Worm (Caenorhabditis elegans) whole organism, L3 larva: Measurements from ENCODE around the gene F14D7.8.
A peak's percentile ranks its signal among the peaks of the same experiment; 100 is the strongest.

Source experiments
- R02D3.7 ChIP-seq: fragments of 150-350 bp; optimal IDR thresholded peaks from 2 replicates; lab custom pipeline; 2014; ENCODE audit warnings: missing biosample characterization, missing genetic modification characterization
- aly-2 ChIP-seq: fragments of 150-350 bp; optimal IDR thresholded peaks from 2 replicates; lab custom pipeline; 2014; ENCODE audit warnings: missing biosample characterization, missing genetic modification characterization
- ama-1 ChIP-seq: fragments of 150-350 bp; optimal IDR thresholded peaks from 2 replicates; lab custom pipeline; 2018
- ceh-16 ChIP-seq: sonication (generic microtip); optimal IDR thresholded peaks from 2 replicates; lab custom pipeline; 2017; ENCODE audit warnings: missing biosample characterization, missing genetic modification characterization
- ceh-9 ChIP-seq: sonication (generic microtip); optimal IDR thresholded peaks from 2 replicates; lab custom pipeline; 2018; ENCODE audit warnings: missing biosample characterization, missing genetic modification characterization
- egl-27 ChIP-seq: sonication (generic microtip); optimal IDR thresholded peaks from 4 replicates; lab custom pipeline; 2017; ENCODE audit warnings: missing biosample characterization, missing genetic modification reagents, missing genetic modification characterization
- egl-5 ChIP-seq: fragments of 150-350 bp; optimal IDR thresholded peaks from 2 replicates; lab custom pipeline; 2017; ENCODE audit warnings: missing biosample characterization, missing genetic modification reagents, missing genetic modification characterization, inconsistent platforms
- elt-2 ChIP-seq: sonication (generic microtip); optimal IDR thresholded peaks from 2 replicates; lab custom pipeline; 2016; ENCODE audit warnings: missing genetic modification reagents, mild to moderate bottlenecking, missing genetic modification characterization, missing compliant biosample characterization
- elt-3 ChIP-seq, 3 experiments: fragments of 150-350 bp in 1 of 3; sonication (generic microtip) in 2 of 3; optimal IDR thresholded peaks; 2 replicates in 2 of 3; 4 replicates in 1 of 3; lab custom pipeline; 2014 to 2017; ENCODE audit warnings: missing biosample characterization in 3 of 3, missing genetic modification characterization in 3 of 3
- eor-1 ChIP-seq, 2 experiments: fragments of 150-350 bp; optimal IDR thresholded peaks; 2 replicates each; lab custom pipeline; 2014 to 2018; ENCODE audit warnings: missing biosample characterization in 2 of 2, missing genetic modification characterization in 2 of 2
- fkh-10 ChIP-seq: sonication (generic microtip); optimal IDR thresholded peaks from 2 replicates; lab custom pipeline; 2017; ENCODE audit warnings: missing biosample characterization, missing genetic modification reagents, missing genetic modification characterization
- fos-1 ChIP-seq: fragments of 150-350 bp; optimal IDR thresholded peaks from 2 replicates; lab custom pipeline; 2014; ENCODE audit warnings: missing biosample characterization, missing genetic modification characterization
- hmg-11 ChIP-seq: sonication (generic microtip); optimal IDR thresholded peaks from 2 replicates; lab custom pipeline; 2016; ENCODE audit warnings: missing genetic modification characterization, missing compliant biosample characterization
- jun-1 ChIP-seq: fragments of 150-350 bp; optimal IDR thresholded peaks from 2 replicates; lab custom pipeline; 2014; ENCODE audit warnings: missing biosample characterization, missing genetic modification reagents, missing genetic modification characterization
- lin-15B ChIP-seq: fragments of 150-350 bp; optimal IDR thresholded peaks from 2 replicates; lab custom pipeline; 2014; ENCODE audit warnings: missing biosample characterization, missing genetic modification characterization
- lin-39 ChIP-seq: fragments of 150-350 bp; optimal IDR thresholded peaks from 2 replicates; lab custom pipeline; 2018; ENCODE audit warnings: missing biosample characterization, missing genetic modification reagents, missing genetic modification characterization
- lsy-12 ChIP-seq: sonication (generic microtip); optimal IDR thresholded peaks from 2 replicates; lab custom pipeline; 2016; ENCODE audit warnings: mild to moderate bottlenecking, missing genetic modification characterization, missing compliant biosample characterization
- mdl-1 ChIP-seq: fragments of 150-350 bp; optimal IDR thresholded peaks from 2 replicates; lab custom pipeline; 2014; ENCODE audit warnings: missing biosample characterization, missing genetic modification characterization
- mml-1 ChIP-seq: fragments of 150-350 bp; sonication (generic microtip); optimal IDR thresholded peaks from 3 replicates; lab custom pipeline; 2014; ENCODE audit warnings: missing biosample characterization, missing genetic modification characterization
- nfya-1 ChIP-seq: sonication (generic microtip); optimal IDR thresholded peaks from 2 replicates; lab custom pipeline; 2017; ENCODE audit warnings: missing genetic modification characterization, mild to moderate bottlenecking, missing compliant biosample characterization, antibody characterized with exemption, moderate library complexity; ENCODE audit not compliant: insufficient read depth
- nhr-12 ChIP-seq: fragments of 150-350 bp; optimal IDR thresholded peaks from 2 replicates; lab custom pipeline; 2014; ENCODE audit warnings: missing biosample characterization, missing genetic modification characterization
- nhr-23 ChIP-seq: fragments of 150-350 bp; optimal IDR thresholded peaks from 2 replicates; lab custom pipeline; 2014; ENCODE audit warnings: missing biosample characterization, missing genetic modification reagents, missing genetic modification characterization
- nhr-237 ChIP-seq: fragments of 150-350 bp; optimal IDR thresholded peaks from 2 replicates; lab custom pipeline; 2014; ENCODE audit warnings: missing biosample characterization, missing genetic modification characterization
- nhr-25 ChIP-seq: sonication (generic microtip); optimal IDR thresholded peaks from 2 replicates; lab custom pipeline; 2017; ENCODE audit warnings: missing biosample characterization, missing genetic modification characterization
- nhr-28 ChIP-seq: fragments of 150-350 bp; optimal IDR thresholded peaks from 2 replicates; lab custom pipeline; 2014; ENCODE audit warnings: missing biosample characterization, missing genetic modification characterization
- nhr-43 ChIP-seq: sonication (generic microtip); optimal IDR thresholded peaks from 2 replicates; lab custom pipeline; 2016; ENCODE audit warnings: mild to moderate bottlenecking, missing genetic modification characterization, missing compliant biosample characterization; ENCODE audit not compliant: poor library complexity, severe bottlenecking
- nhr-67 ChIP-seq: fragments of 150-350 bp; optimal IDR thresholded peaks from 2 replicates; lab custom pipeline; 2014; ENCODE audit warnings: missing biosample characterization, missing genetic modification characterization
- nhr-76 ChIP-seq: fragments of 150-350 bp; sonication (generic microtip); optimal IDR thresholded peaks from 5 replicates; lab custom pipeline; 2014; ENCODE audit warnings: missing biosample characterization, missing genetic modification characterization
- nhr-77 ChIP-seq: fragments of 150-350 bp; optimal IDR thresholded peaks from 2 replicates; lab custom pipeline; 2014; ENCODE audit warnings: missing biosample characterization, missing genetic modification characterization
- pha-4 ChIP-seq: fragments of 150-350 bp; optimal IDR thresholded peaks from 2 replicates; lab custom pipeline; 2014; ENCODE audit warnings: missing biosample characterization, missing genetic modification reagents, missing genetic modification characterization
- pqm-1 ChIP-seq: fragments of 150-350 bp; optimal IDR thresholded peaks from 2 replicates; lab custom pipeline; 2017; ENCODE audit warnings: missing biosample characterization, missing genetic modification characterization, inconsistent platforms
- skn-1 ChIP-seq: fragments of 150-350 bp; optimal IDR thresholded peaks from 2 replicates; lab custom pipeline; 2014; ENCODE audit warnings: missing biosample characterization, missing genetic modification characterization
- snpc-4 ChIP-seq: fragments of 150-350 bp; optimal IDR thresholded peaks from 2 replicates; lab custom pipeline; 2014; ENCODE audit warnings: missing biosample characterization, missing genetic modification characterization
- tbx-2 ChIP-seq: sonication (generic microtip); optimal IDR thresholded peaks from 2 replicates; lab custom pipeline; 2016; ENCODE audit warnings: mild to moderate bottlenecking, missing genetic modification characterization, missing compliant biosample characterization
- unc-39 ChIP-seq: sonication (generic microtip); optimal IDR thresholded peaks from 4 replicates; lab custom pipeline; 2017; ENCODE audit warnings: missing biosample characterization, missing genetic modification characterization
- unc-62 ChIP-seq: fragments of 150-350 bp; sonication (generic microtip); optimal IDR thresholded peaks from 4 replicates; lab custom pipeline; 2014; ENCODE audit warnings: missing biosample characterization, missing genetic modification reagents, missing genetic modification characterization
- zag-1 ChIP-seq: fragments of 150-350 bp; optimal IDR thresholded peaks from 2 replicates; lab custom pipeline; 2014; ENCODE audit warnings: missing biosample characterization, missing genetic modification characterization
- ztf-11 ChIP-seq: fragments of 150-350 bp; optimal IDR thresholded peaks from 2 replicates; lab custom pipeline; 2014; ENCODE audit warnings: missing biosample characterization, missing genetic modification characterization

The F14D7.8 gene

ce11 chrV:14352032-14352431 is 39.4 kb upstream of the F14D7.8 start:
- TF ChIP-seq nfya-1 (tag; lab: Kevin White, UChicago) (no peak), unc-39 (tag; lab: Kevin White, UChicago) (no peak), jun-1 (no peak), ceh-9 (tag; lab: Kevin White, UChicago) (no peak), fos-1 (tag; lab: Kevin White, UChicago) (no peak), nhr-237 (tag; lab: Kevin White, UChicago) (no peak), R02D3.7 (no peak), nhr-77 (no peak), nhr-12 (tag; lab: Kevin White, UChicago) (no peak), pqm-1 (tag; lab: Kevin White, UChicago) (no peak), nhr-23 (tag; lab: Kevin White, UChicago) (no peak), nhr-43 (no peak), nhr-25 (tag; lab: Kevin White, UChicago) (no peak), elt-2 (no peak), mdl-1 (no peak), ztf-11 (tag; lab: Kevin White, UChicago) (no peak), nhr-67 (tag; lab: Kevin White, UChicago) (no peak), zag-1 (tag; lab: Kevin White, UChicago) (no peak)

- TF ChIP-seq fos-1 (tag; lab: Kevin White, UChicago) (no peak), hmg-11 (tag; lab: Kevin White, UChicago) (no peak), nhr-237 (tag; lab: Kevin White, UChicago) (no peak), ztf-11 (tag; lab: Kevin White, UChicago) (no peak), pqm-1 (tag; lab: Kevin White, UChicago) (no peak), tbx-2 (tag; lab: Kevin White, UChicago) (no peak), lsy-12 (no peak)
Observed at ce11 chrV:14351629-14352028, 39.0 kb upstream of the F14D7.8 start, which contains the start of gene vha-13. vha-13 (plus strand) TSS chrV:14351709.

- TF ChIP-seq elt-2: peak; percentile 82
- peak; percentile 92 for TF ChIP-seq hmg-11 (tag; lab: Kevin White, UChicago)
- peak; percentile 46 for TF ChIP-seq nhr-43
- peak; percentile 94 for TF ChIP-seq lin-39 (tag; lab: Kevin White, UChicago)
- TF ChIP-seq nhr-23 (tag; lab: Kevin White, UChicago): peak; percentile 74
- peak; percentile 26 for TF ChIP-seq pqm-1 (tag; lab: Kevin White, UChicago)
- TF ChIP-seq eor-1 (tag; optimal IDR thresholded peaks at IDR 0.05; lab: Kevin White, UChicago): no peak
- TF ChIP-seq pha-4: peak; percentile 68
- no peak for TF ChIP-seq aly-2
- TF ChIP-seq ceh-16 (tag; lab: Kevin White, UChicago): peak; percentile 25
- TF ChIP-seq lin-15B: peak; percentile 96
- no peak for TF ChIP-seq R02D3.7
- TF ChIP-seq lsy-12: peak; percentile 76
- peak; percentile 50 for TF ChIP-seq ama-1 (lab: Kevin White, UChicago)
- TF ChIP-seq egl-27 (tag; lab: Kevin White, UChicago): no peak
- TF ChIP-seq skn-1: peak; percentile 64
- TF ChIP-seq nfya-1 (tag; lab: Kevin White, UChicago): peak; percentile 87
- peak; percentile 86 for TF ChIP-seq nhr-25 (tag; lab: Kevin White, UChicago)
- TF ChIP-seq unc-39 (tag; lab: Kevin White, UChicago): no peak
- TF ChIP-seq elt-3 (tag; optimal IDR thresholded peaks at IDR 0.05; lab: Kevin White, UChicago): peak in 1 of 3 experiments; percentile 11
- TF ChIP-seq jun-1: peak; percentile 60
- no peak for TF ChIP-seq nhr-76
- TF ChIP-seq snpc-4 (tag; lab: Kevin White, UChicago): peak; percentile 89
- TF ChIP-seq ztf-11 (tag; lab: Kevin White, UChicago): no peak
- peak; percentile 19 for TF ChIP-seq tbx-2 (tag; lab: Kevin White, UChicago)
- peak; percentile 10 for TF ChIP-seq fkh-10 (GFP tag; lab: Kevin White, UChicago)
Observed at ce11 chrV:14350949-14351348, 38.4 kb upstream of the F14D7.8 start.

- TF ChIP-seq elt-2: no peak
- no peak for TF ChIP-seq lin-15B
- TF ChIP-seq nhr-28 (tag; lab: Kevin White, UChicago): no peak
- no peak for TF ChIP-seq ztf-11 (tag; lab: Kevin White, UChicago)
- TF ChIP-seq unc-62 (GFP tag; lab: Kevin White, UChicago): no peak
- no peak for TF ChIP-seq egl-5
- TF ChIP-seq nhr-23 (tag; lab: Kevin White, UChicago): no peak
- no peak for TF ChIP-seq nhr-237 (tag; lab: Kevin White, UChicago)
- TF ChIP-seq skn-1: no peak
- no peak for TF ChIP-seq fos-1 (tag; lab: Kevin White, UChicago)
- no peak for TF ChIP-seq nhr-76
- no peak for TF ChIP-seq pha-4
- no peak for TF ChIP-seq lin-39 (tag; lab: Kevin White, UChicago)
- no peak for TF ChIP-seq mml-1 (tag; lab: Kevin White, UChicago)
- TF ChIP-seq nfya-1 (tag; lab: Kevin White, UChicago): no peak
- TF ChIP-seq nhr-77: no peak
- TF ChIP-seq fkh-10 (GFP tag; lab: Kevin White, UChicago): no peak
- no peak for TF ChIP-seq egl-27 (tag; lab: Kevin White, UChicago)
Observed at ce11 chrV:14350498-14350897, 37.9 kb upstream of the F14D7.8 start.
